Worm (Caenorhabditis elegans): ENCODE results near the gene che-11.
"Not testable (repeated sequence)": the region's sequence is repeated elsewhere in the genome, so short reads cannot be mapped to it uniquely, and the experiment has no call there.

ce11 chrV:12131157-12131556 lies 19.4 kb downstream of the che-11 start, which contains the start of gene enpp-1:
- not testable (repeated sequence) for TF ChIP-seq zag-1 (tag; optimal IDR thresholded peaks at IDR 0.05); nhr-12 (tag; optimal IDR thresholded peaks at IDR 0.05); ama-1 (optimal IDR thresholded peaks at IDR 0.05); mdl-1 (tag; optimal IDR thresholded peaks at IDR 0.05)
